Worm (Caenorhabditis elegans): ENCODE data around the gene F35F10.1.
A peak's percentile ranks its signal among the peaks of the same experiment; 100 is the strongest.

F35F10.1 gene

DNA sequence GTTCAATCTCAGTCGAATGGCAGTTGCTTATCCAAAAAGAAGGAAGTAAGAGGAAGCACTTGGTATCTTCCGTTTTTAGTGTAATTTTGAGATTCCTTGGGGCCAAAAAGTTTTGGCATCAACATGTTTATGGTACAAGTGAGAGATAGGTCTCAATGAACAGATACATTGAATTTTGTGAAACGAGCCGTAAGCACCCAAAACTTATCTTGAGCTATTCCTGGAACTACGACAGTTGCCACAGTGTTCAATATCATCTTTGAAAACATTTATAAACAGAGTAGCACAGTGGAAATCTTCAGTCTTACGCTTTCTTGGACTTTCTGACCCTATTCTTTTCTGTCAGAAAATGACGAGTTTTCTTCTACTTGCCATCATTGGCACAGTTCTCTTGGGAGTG is 41.1 kb upstream of the F35F10.1 start, which contains the start of gene T28A11.3:
Gene T28A11.3 (plus strand): TSS at position 301 of the 400 bp plus-strand sequence.
- TF ChIP-seq lin-14 (GFP tag; optimal IDR thresholded peaks at IDR 0.05) (no peak), nhr-19 (GFP tag; conservative IDR thresholded peaks at IDR 0.05) (no peak), lsy-2 (tag; optimal IDR thresholded peaks at IDR 0.05) (no peak), fkh-10 (GFP tag; optimal IDR thresholded peaks at IDR 0.05) (no peak), aly-2 (tag; optimal IDR thresholded peaks at IDR 0.05) (no peak), C34B4.2 (tag; optimal IDR thresholded peaks at IDR 0.05) (no peak), hpl-2 (GFP tag; optimal IDR thresholded peaks at IDR 0.05) (no peak), isw-1 (GFP tag; IDR thresholded peaks at IDR 0.05) (no peak), nhr-237 (tag; optimal IDR thresholded peaks at IDR 0.05) (no peak), elt-2 (tag; optimal IDR thresholded peaks at IDR 0.05) (no peak), nhr-28 (tag; optimal IDR thresholded peaks at IDR 0.05) (no peak), mep-1 (tag; optimal IDR thresholded peaks at IDR 0.05) (no peak), jun-1 (tag; optimal IDR thresholded peaks at IDR 0.05) (no peak)

DNA sequence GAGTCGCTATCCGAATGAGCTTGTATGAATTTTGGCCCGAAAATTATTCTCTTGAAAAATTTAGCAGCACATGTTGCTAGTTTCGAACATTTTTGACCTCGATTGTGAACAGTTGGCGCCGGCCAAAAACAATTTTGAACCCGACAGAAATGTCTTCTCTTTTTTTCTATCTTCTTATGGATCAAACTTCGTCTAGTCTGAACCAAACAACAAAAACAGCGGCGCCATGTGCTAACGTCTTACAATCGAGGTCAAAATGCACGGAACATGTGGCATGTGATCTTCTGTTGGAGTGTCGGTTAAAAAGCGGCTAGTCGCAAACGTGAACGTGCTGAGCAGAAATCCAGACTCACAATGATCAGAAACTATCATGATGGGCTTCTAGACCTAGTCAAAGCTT is 39.9 kb upstream of the F35F10.1 start:
- TF ChIP-seq ces-1 (GFP tag; optimal IDR thresholded peaks at IDR 0.05) (no peak), snpc-4 (tag; optimal IDR thresholded peaks at IDR 0.05) (no peak), nhr-19 (GFP tag; conservative IDR thresholded peaks at IDR 0.05) (peak; percentile 33; the same call in 1 of the 2 replicates), nhr-11 (tag; optimal IDR thresholded peaks at IDR 0.05) (no peak), nhr-71 (tag; optimal IDR thresholded peaks at IDR 0.05) (peak; percentile 71), aha-1 (tag; optimal IDR thresholded peaks at IDR 0.05) (no peak), rnt-1 (tag; optimal IDR thresholded peaks at IDR 0.05) (peak; percentile 49), nhr-20 (tag; optimal IDR thresholded peaks at IDR 0.05) (peak; percentile 29), lin-14 (GFP tag; optimal IDR thresholded peaks at IDR 0.05) (peak; percentile 75), lin-13 (GFP tag; optimal IDR thresholded peaks at IDR 0.05) (no peak)

DNA sequence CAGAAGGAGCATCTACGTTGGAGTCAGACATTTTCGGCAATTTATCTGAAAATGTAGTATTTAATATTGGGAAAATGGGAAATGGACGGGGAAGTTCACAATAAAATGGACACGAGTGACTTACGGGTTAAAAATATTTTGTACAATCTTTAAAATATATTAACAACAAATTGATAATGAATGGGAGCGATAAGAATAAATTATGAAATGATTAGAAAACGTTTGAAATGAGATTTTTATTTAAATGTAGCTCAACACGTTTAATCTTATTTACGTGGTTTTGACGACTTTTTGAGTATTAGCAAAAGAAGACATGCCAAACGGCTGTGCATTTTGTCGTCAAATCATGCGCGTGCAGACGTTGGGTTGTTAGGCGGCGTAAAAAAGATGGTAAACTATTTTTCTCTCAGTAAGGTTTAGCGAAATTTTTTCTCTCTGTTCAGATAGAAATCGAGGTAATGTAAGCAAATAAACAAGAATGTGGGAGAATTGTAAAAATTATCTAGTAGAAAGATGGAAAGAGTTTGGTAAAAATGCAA is 37.9 kb upstream of the F35F10.1 start, which contains the start of gene fbxa-64:
Gene fbxa-64 (minus strand): TSS at position 51 of the 539 bp plus-strand sequence.
- TF ChIP-seq tlp-1 (tag; optimal IDR thresholded peaks at IDR 0.05): no peak
- TF ChIP-seq dpl-1 (GFP tag; optimal IDR thresholded peaks at IDR 0.05): peak in 2 of 3 experiments; percentile 26 to 53
- TF ChIP-seq blmp-1 (tag; optimal IDR thresholded peaks at IDR 0.05): peak; percentile 14
- TF ChIP-seq snu-23 (GFP tag; optimal IDR thresholded peaks at IDR 0.05): peak; percentile 44
- TF ChIP-seq F16B12.6 (tag; optimal IDR thresholded peaks at IDR 0.05): peak; percentile 83
- peak; percentile 7 for TF ChIP-seq swsn-7 (tag; optimal IDR thresholded peaks at IDR 0.05)
- no peak for TF ChIP-seq elt-3 (tag; optimal IDR thresholded peaks at IDR 0.05)
- no peak for TF ChIP-seq nhr-12 (tag; optimal IDR thresholded peaks at IDR 0.05)
- peak; percentile 27 to 46 for TF ChIP-seq lin-35 (GFP tag; optimal IDR thresholded peaks at IDR 0.05)
- TF ChIP-seq mep-1 (tag; optimal IDR thresholded peaks at IDR 0.05): peak; percentile 50
- no peak for TF ChIP-seq ceh-8 (GFP tag; optimal IDR thresholded peaks at IDR 0.05)
- no peak for TF ChIP-seq efl-3 (GFP tag; optimal IDR thresholded peaks at IDR 0.05)
- TF ChIP-seq lsy-2 (tag; optimal IDR thresholded peaks at IDR 0.05): peak in 1 of 2 experiments; percentile 2
- no peak for TF ChIP-seq mab-9 (GFP tag; IDR thresholded peaks at IDR 0.05)
- TF ChIP-seq hlh-4 (tag; optimal IDR thresholded peaks at IDR 0.05): no peak
- peak; percentile 10 for TF ChIP-seq nhr-20 (tag; optimal IDR thresholded peaks at IDR 0.05)
- TF ChIP-seq nhr-47 (tag; optimal IDR thresholded peaks at IDR 0.05): peak; percentile 21
- no peak for TF ChIP-seq mdl-1 (tag; optimal IDR thresholded peaks at IDR 0.05)
- TF ChIP-seq lin-13 (GFP tag; optimal IDR thresholded peaks at IDR 0.05): no peak
- TF ChIP-seq nhr-84 (tag; optimal IDR thresholded peaks at IDR 0.05): no peak
- no peak for TF ChIP-seq elt-2 (tag; optimal IDR thresholded peaks at IDR 0.05)
- TF ChIP-seq fkh-4 (tag; optimal IDR thresholded peaks at IDR 0.05; ENCODE audit: borderline replicate concordance): no peak
- TF ChIP-seq Y116A8C.19 (tag; optimal IDR thresholded peaks at IDR 0.05; ENCODE audit: borderline replicate concordance): no peak
- TF ChIP-seq efl-1 (optimal IDR thresholded peaks at IDR 0.05): peak; percentile 24 to 38
- TF ChIP-seq efl-1 (GFP tag; optimal IDR thresholded peaks at IDR 0.05 in 1 of 2): peak; percentile 39 to 94
- TF ChIP-seq ceh-82 (tag; optimal IDR thresholded peaks at IDR 0.05): no peak
- peak; percentile 21 for TF ChIP-seq nhr-71 (tag; optimal IDR thresholded peaks at IDR 0.05)
- TF ChIP-seq unc-130 (tag; optimal IDR thresholded peaks at IDR 0.05): no peak
- TF ChIP-seq ces-1 (GFP tag; optimal IDR thresholded peaks at IDR 0.05): no peak
- no peak for TF ChIP-seq nhr-76 (tag; optimal IDR thresholded peaks at IDR 0.05)

Measured in whole organism, L1 larva.